Fruit fly (Drosophila melanogaster) whole organism, embryonic: Measurements from ENCODE around the gene Rab35.
A peak's percentile ranks its signal among the peaks of the same experiment; 100 is the strongest.

Experiments used
- Aef1 ChIP-seq: fragments of 200-800 bp; sonication (Bioruptor generic); IDR thresholded peaks from 3 replicates; pipeline ENCODE4 v1.3.6; 2022; ENCODE audit warnings: missing biosample characterization, missing genetic modification characterization
- Antp ChIP-seq: fragments of 200-800 bp; sonication (Bioruptor generic); optimal IDR thresholded peaks from 3 replicates; lab custom pipeline; 2016; ENCODE audit warnings: missing biosample characterization, missing genetic modification characterization
- CG10321 ChIP-seq: fragments of 200-800 bp; sonication (Bioruptor generic); IDR thresholded peaks from 2 replicates; pipeline ENCODE4 v1.3.6; 2022; ENCODE audit warnings: missing biosample characterization, missing genetic modification characterization
- CG10462 ChIP-seq: fragments of 200-800 bp; sonication (Bioruptor generic); optimal IDR thresholded peaks from 2 replicates; lab custom pipeline; 2016; ENCODE audit warnings: missing biosample characterization, missing genetic modification characterization
- CG11504 ChIP-seq: fragments of 200-800 bp; sonication (Bioruptor generic); optimal IDR thresholded peaks from 3 replicates; lab custom pipeline; 2019; ENCODE audit warnings: missing biosample characterization, mild to moderate bottlenecking, missing genetic modification characterization, moderate library complexity
- CG12071 ChIP-seq: fragments of 200-800 bp; sonication (Bioruptor generic); optimal IDR thresholded peaks from 3 replicates; lab custom pipeline; 2018; ENCODE audit warnings: missing biosample characterization, mild to moderate bottlenecking, missing genetic modification characterization
- CG12769 ChIP-seq: fragments of 200-800 bp; sonication (Bioruptor generic); optimal IDR thresholded peaks from 2 replicates; lab custom pipeline; 2019; ENCODE audit warnings: missing biosample characterization, mild to moderate bottlenecking, missing genetic modification characterization, moderate library complexity
- CG13296 ChIP-seq: fragments of 200-800 bp; sonication (Bioruptor generic); optimal IDR thresholded peaks from 3 replicates; lab custom pipeline; 2018; ENCODE audit warnings: missing biosample characterization, mild to moderate bottlenecking, missing genetic modification characterization
- CG14860 ChIP-seq: fragments of 200-800 bp; sonication (Bioruptor generic); IDR thresholded peaks from 3 replicates; pipeline ENCODE4 v1.3.6; 2022; ENCODE audit warnings: missing biosample characterization, missing genetic modification characterization; ENCODE audit not compliant: partially characterized antibody
- CG15601 ChIP-seq: fragments of 200-800 bp; sonication (Bioruptor generic); optimal IDR thresholded peaks from 3 replicates; lab custom pipeline; 2019; ENCODE audit warnings: missing biosample characterization, mild to moderate bottlenecking, missing genetic modification characterization, moderate library complexity
- CG1602 ChIP-seq: fragments of 200-800 bp; sonication (Bioruptor generic); optimal IDR thresholded peaks from 3 replicates; lab custom pipeline; 2016; ENCODE audit warnings: missing biosample characterization, missing genetic modification characterization
- CG17612 ChIP-seq: fragments of 200-800 bp; sonication (Bioruptor generic); IDR thresholded peaks from 2 replicates; pipeline ENCODE4 v1.3.6; 2022; ENCODE audit warnings: missing biosample characterization, missing genetic modification characterization
- CG18011 ChIP-seq: fragments of 200-800 bp; sonication (Bioruptor generic); optimal IDR thresholded peaks from 2 replicates; lab custom pipeline; 2017; ENCODE audit warnings: missing biosample characterization, missing genetic modification characterization, mild to moderate bottlenecking, moderate library complexity, missing genotype
- CG18619 ChIP-seq: fragments of 200-800 bp; sonication (Bioruptor generic); optimal IDR thresholded peaks from 3 replicates; lab custom pipeline; 2017; ENCODE audit warnings: missing biosample characterization, mild to moderate bottlenecking, missing genetic modification characterization
- CG2199 ChIP-seq: fragments of 200-800 bp; sonication (Bioruptor generic); IDR thresholded peaks from 3 replicates; pipeline ENCODE4 v1.3.6; 2022; ENCODE audit warnings: missing biosample characterization, missing genetic modification characterization
- CG3065 ChIP-seq: fragments of 200-800 bp; sonication (Bioruptor generic); optimal IDR thresholded peaks from 2 replicates; lab custom pipeline; 2016; ENCODE audit warnings: missing biosample characterization, missing genetic modification characterization
- CG31388 ChIP-seq: fragments of 200-800 bp; sonication (Bioruptor generic); optimal IDR thresholded peaks from 2 replicates; lab custom pipeline; 2016; ENCODE audit warnings: missing biosample characterization, missing genetic modification characterization
- CG32772 ChIP-seq: fragments of 200-800 bp; sonication (Bioruptor generic); IDR thresholded peaks from 2 replicates; pipeline ENCODE4 v1.3.6; 2022; ENCODE audit warnings: missing biosample characterization, missing genetic modification characterization
- CG3407 ChIP-seq: fragments of 200-800 bp; sonication (Bioruptor generic); optimal IDR thresholded peaks from 2 replicates; lab custom pipeline; 2018; ENCODE audit warnings: missing biosample characterization, mild to moderate bottlenecking, missing genetic modification characterization
- CG4617 ChIP-seq: fragments of 200-800 bp; sonication (Bioruptor generic); optimal IDR thresholded peaks from 3 replicates; lab custom pipeline; 2016; ENCODE audit warnings: missing biosample characterization, missing genetic modification characterization, borderline replicate concordance
- CG4730 ChIP-seq: fragments of 200-800 bp; sonication (Bioruptor generic); IDR thresholded peaks from 2 replicates; pipeline ENCODE4 v1.3.6; 2022; ENCODE audit warnings: missing biosample characterization, missing genetic modification characterization
- CG7357 ChIP-seq: fragments of 200-800 bp; sonication (Bioruptor generic); IDR thresholded peaks from 3 replicates; pipeline ENCODE4 v1.3.6; 2022; ENCODE audit warnings: missing biosample characterization, missing genetic modification characterization
- CG7556 ChIP-seq: fragments of 200-800 bp; sonication (Bioruptor generic); optimal IDR thresholded peaks from 2 replicates; lab custom pipeline; 2017; ENCODE audit warnings: missing biosample characterization, mild to moderate bottlenecking, missing genetic modification characterization
- CG8765 ChIP-seq: fragments of 200-800 bp; sonication (Bioruptor generic); IDR thresholded peaks from 2 replicates; pipeline ENCODE4 v1.3.6; 2022; ENCODE audit warnings: missing biosample characterization, missing genetic modification characterization
- CkIIα-i1 ChIP-seq: fragments of 200-800 bp; sonication (Bioruptor generic); IDR thresholded peaks from 2 replicates; pipeline ENCODE4 v1.3.6; 2022; ENCODE audit warnings: missing biosample characterization, missing genetic modification characterization
- CrebB ChIP-seq: fragments of 200-800 bp; sonication (Bioruptor generic); optimal IDR thresholded peaks from 3 replicates; lab custom pipeline; 2018; ENCODE audit warnings: missing biosample characterization, mild to moderate bottlenecking, missing genetic modification characterization
- HmgD ChIP-seq: fragments of 200-800 bp; sonication (Bioruptor generic); optimal IDR thresholded peaks from 3 replicates; lab custom pipeline; 2016; ENCODE audit warnings: missing biosample characterization, missing genetic modification characterization
- NC2β ChIP-seq: fragments of 200-800 bp; sonication (Bioruptor generic); optimal IDR thresholded peaks from 2 replicates; lab custom pipeline; 2016; ENCODE audit warnings: missing biosample characterization, missing genetic modification characterization
- Nf-YC ChIP-seq: fragments of 200-800 bp; optimal IDR thresholded peaks from 3 replicates; lab custom pipeline; 2019; ENCODE audit warnings: missing biosample characterization, mild to moderate bottlenecking, missing genetic modification characterization, moderate library complexity
- Sry-β ChIP-seq: fragments of 200-800 bp; sonication (Bioruptor generic); optimal IDR thresholded peaks from 2 replicates; lab custom pipeline; 2018; ENCODE audit warnings: missing biosample characterization, mild to moderate bottlenecking, missing genetic modification characterization, moderate library complexity
- Usf ChIP-seq: fragments of 200-800 bp; sonication (Bioruptor generic); optimal IDR thresholded peaks from 2 replicates; lab custom pipeline; 2017; ENCODE audit warnings: missing genotype, missing biosample characterization, missing genetic modification characterization
- chif ChIP-seq, 2 experiments: fragments of 200-800 bp; sonication (Bioruptor generic); optimal IDR thresholded peaks; 3 replicates each; lab custom pipeline; 2016; ENCODE audit warnings: missing biosample characterization in 2 of 2, missing genetic modification characterization in 2 of 2
- crc ChIP-seq: fragments of 200-800 bp; sonication (Bioruptor generic); optimal IDR thresholded peaks from 2 replicates; lab custom pipeline; 2016; ENCODE audit warnings: missing biosample characterization, missing genetic modification characterization
- disco-r ChIP-seq: fragments of 200-800 bp; sonication (Bioruptor generic); optimal IDR thresholded peaks from 2 replicates; lab custom pipeline; 2016; ENCODE audit warnings: missing biosample characterization, missing genetic modification characterization
- en ChIP-seq: fragments of 200-800 bp; sonication (Bioruptor generic); optimal IDR thresholded peaks from 2 replicates; lab custom pipeline; 2016; ENCODE audit warnings: missing biosample characterization, missing genetic modification characterization
- gcm ChIP-seq: fragments of 200-800 bp; sonication (Bioruptor generic); optimal IDR thresholded peaks from 2 replicates; lab custom pipeline; 2019; ENCODE audit warnings: missing biosample characterization, mild to moderate bottlenecking, missing genetic modification characterization, moderate library complexity
- h ChIP-seq: fragments of >200 bp; optimal IDR thresholded peaks from 2 replicates; lab custom pipeline; 2017
- insv ChIP-seq, 2 experiments: fragments of 200-800 bp; sonication (Bioruptor generic); optimal IDR thresholded peaks; 3 replicates each; lab custom pipeline; 2016 to 2018; ENCODE audit warnings: missing biosample characterization in 2 of 2, missing genetic modification characterization in 2 of 2
- jigr1 ChIP-seq: fragments of 200-800 bp; sonication (Bioruptor generic); IDR thresholded peaks from 3 replicates; pipeline ENCODE4 v1.3.6; 2022; ENCODE audit warnings: missing biosample characterization, missing genetic modification characterization
- jumu ChIP-seq: fragments of 200-800 bp; sonication (Bioruptor generic); optimal IDR thresholded peaks from 3 replicates; lab custom pipeline; 2016; ENCODE audit warnings: missing biosample characterization, missing genetic modification characterization
- lbe ChIP-seq: fragments of 200-800 bp; sonication (Bioruptor generic); optimal IDR thresholded peaks from 2 replicates; lab custom pipeline; 2016; ENCODE audit warnings: missing biosample characterization, mild to moderate bottlenecking, missing genetic modification characterization
- nmo ChIP-seq: fragments of 200-800 bp; sonication (Bioruptor generic); optimal IDR thresholded peaks from 2 replicates; lab custom pipeline; 2018; ENCODE audit warnings: missing biosample characterization, mild to moderate bottlenecking, missing genetic modification characterization, moderate library complexity
- otp ChIP-seq: fragments of 200-800 bp; sonication (Bioruptor generic); IDR thresholded peaks from 3 replicates; pipeline ENCODE4, ENCODE4 v1.3.6; 2022; ENCODE audit warnings: missing biosample characterization, missing genetic modification characterization
- psq ChIP-seq: fragments of 200-800 bp; sonication (Bioruptor generic); optimal IDR thresholded peaks from 2 replicates; lab custom pipeline; 2017; ENCODE audit warnings: missing biosample characterization, missing genetic modification characterization
- sc ChIP-seq, 3 experiments: fragments of >200 bp in 2 of 3; fragments of 200-800 bp in 1 of 3; sonication (Bioruptor generic) in 1 of 3; optimal IDR thresholded peaks; 2 replicates in 2 of 3; 3 replicates in 1 of 3; lab custom pipeline; 2017; ENCODE audit warnings: mild to moderate bottlenecking in 1 of 3, missing biosample characterization in 1 of 3, missing genetic modification characterization in 1 of 3, missing genetic modification reagents in 1 of 3
- sima ChIP-seq: fragments of 200-800 bp; sonication (Bioruptor generic); optimal IDR thresholded peaks from 2 replicates; lab custom pipeline; 2016; ENCODE audit warnings: missing biosample characterization, missing genetic modification characterization
- sisA ChIP-seq: fragments of 200-800 bp; sonication (Bioruptor generic); IDR thresholded peaks from 2 replicates; pipeline ENCODE4 v1.3.6; 2022; ENCODE audit warnings: missing biosample characterization, missing genetic modification characterization
- slbo ChIP-seq: fragments of 200-800 bp; sonication (Bioruptor generic); IDR thresholded peaks from 2 replicates; pipeline ENCODE4 v1.3.6; 2022; ENCODE audit warnings: missing biosample characterization, missing genetic modification characterization
- tx ChIP-seq: fragments of 200-800 bp; sonication (Bioruptor generic); optimal IDR thresholded peaks from 2 replicates; lab custom pipeline; 2016; ENCODE audit warnings: missing biosample characterization, missing genetic modification characterization
- z ChIP-seq: fragments of 200-800 bp; sonication (Bioruptor generic); IDR thresholded peaks from 3 replicates; pipeline ENCODE4 v1.3.6; 2022; ENCODE audit warnings: missing biosample characterization, missing genetic modification characterization
- zen ChIP-seq: fragments of 200-800 bp; sonication (Bioruptor generic); optimal IDR thresholded peaks from 3 replicates; lab custom pipeline; 2018; ENCODE audit warnings: missing biosample characterization, mild to moderate bottlenecking, missing genetic modification characterization, moderate library complexity
- zen2 ChIP-seq: fragments of 200-800 bp; sonication (Bioruptor generic); IDR thresholded peaks from 3 replicates; pipeline ENCODE4 v1.3.6; 2022; ENCODE audit warnings: missing biosample characterization, missing genetic modification characterization; ENCODE audit not compliant: partially characterized antibody

Gene Rab35

dm6 chrX:20159679-20160140 lies at the start of gene Rab35 (continued):
- TF ChIP-seq CG8765 (GFP tag; lab: Robert Waterston, UW) (no peak), CkIIα-i1 (GFP tag; lab: Robert Waterston, UW) (no peak), CG3065 (GFP tag; lab: Kevin White, UChicago) (no peak), sc (optimal IDR thresholded peaks at IDR 0.05; lab: Kevin White, UChicago) (no peak), sc (GFP tag; optimal IDR thresholded peaks at IDR 0.05; lab: Kevin White, UChicago) (no peak), CG18619 (no peak), CG2199 (GFP tag; lab: Robert Waterston, UW) (no peak), CG14860 (peak; percentile 93), CG3407 (GFP tag; lab: Kevin White, UChicago) (no peak), psq (GFP tag; lab: Kevin White, UChicago) (no peak), crc (GFP tag; lab: Kevin White, UChicago) (no peak), CG32772 (no peak), CG31388 (GFP tag; lab: Kevin White, UChicago) (no peak), CG17612 (GFP tag; lab: Robert Waterston, UW) (no peak), jigr1 (GFP tag; lab: Robert Waterston, UW) (no peak), gcm (GFP tag; lab: Kevin White, UChicago) (no peak), tx (GFP tag; lab: Kevin White, UChicago) (no peak), zen2 (peak; percentile 90), Aef1 (no peak), z (GFP tag; lab: Robert Waterston, UW) (no peak), otp (no peak), zen (tag; lab: Kevin White, UChicago) (peak; percentile 33), NC2β (no peak), CG12071 (GFP tag; lab: Kevin White, UChicago) (no peak), h (no peak), sisA (GFP tag; lab: Robert Waterston, UW) (no peak), Sry-β (no peak), en (GFP tag; lab: Kevin White, UChicago) (no peak), slbo (GFP tag; lab: Robert Waterston, UW) (peak; percentile 9; the same call in 1 of the 2 replicates), CG12769 (tag; lab: Kevin White, UChicago) (no peak), CG11504 (tag; lab: Kevin White, UChicago) (peak; percentile 27), Antp (no peak), jumu (GFP tag; lab: Kevin White, UChicago) (no peak), Nf-YC (tag; lab: Kevin White, UChicago) (no peak), CG13296 (GFP tag; lab: Kevin White, UChicago) (no peak), nmo (GFP tag; lab: Kevin White, UChicago) (peak; percentile 64), Usf (GFP tag; lab: Kevin White, UChicago) (no peak), CG18011 (GFP tag; lab: Kevin White, UChicago) (no peak), CG10462 (GFP tag; lab: Kevin White, UChicago) (no peak), CG15601 (tag; lab: Kevin White, UChicago) (no peak), CG1602 (GFP tag; lab: Kevin White, UChicago) (no peak), sima (no peak), CG10321 (GFP tag; lab: Robert Waterston, UW) (no peak), lbe (no peak), CG4617 (GFP tag; lab: Kevin White, UChicago) (peak; percentile 84), HmgD (GFP tag; lab: Kevin White, UChicago) (no peak), CrebB (tag; lab: Kevin White, UChicago) (no peak), insv (GFP tag; optimal IDR thresholded peaks at IDR 0.05; lab: Kevin White, UChicago) (no peak), CG7556 (GFP tag; lab: Kevin White, UChicago) (no peak), chif (GFP tag; optimal IDR thresholded peaks at IDR 0.05; lab: Kevin White, UChicago) (no peak), CG4730 (no peak), CG7357 (GFP tag; lab: Robert Waterston, UW) (no peak), disco-r (GFP tag; lab: Kevin White, UChicago) (no peak)
